Fruit fly (Drosophila melanogaster) whole organism, prepupa: Measurements from ENCODE around the gene CG13024.

Experiments used
- CG10631 ChIP-seq: fragments of 200-800 bp; sonication (Bioruptor generic); optimal IDR thresholded peaks from 2 replicates; lab custom pipeline; 2016; ENCODE audit warnings: missing biosample characterization, missing genetic modification characterization
- CG15336 ChIP-seq: fragments of 200-800 bp; sonication (Bioruptor generic); IDR thresholded peaks from 2 replicates; pipeline ENCODE4 v1.3.6; 2022; ENCODE audit warnings: missing biosample characterization, missing genetic modification characterization
- CG16779 ChIP-seq: fragments of 200-800 bp; sonication (Bioruptor generic); optimal IDR thresholded peaks from 3 replicates; lab custom pipeline; 2017; ENCODE audit warnings: missing biosample characterization, mild to moderate bottlenecking, missing genetic modification characterization
- CG34406 ChIP-seq: fragments of 200-800 bp; sonication (Bioruptor generic); optimal IDR thresholded peaks from 3 replicates; lab custom pipeline; 2016; ENCODE audit warnings: missing biosample characterization, missing genetic modification characterization
- CG6276 ChIP-seq: fragments of 200-800 bp; sonication (Bioruptor generic); optimal IDR thresholded peaks from 2 replicates; lab custom pipeline; 2017; ENCODE audit warnings: missing biosample characterization, mild to moderate bottlenecking, missing genetic modification characterization
- CG8319 ChIP-seq: fragments of 200-800 bp; sonication (Bioruptor generic); optimal IDR thresholded peaks from 3 replicates; lab custom pipeline; 2016; ENCODE audit warnings: missing biosample characterization, missing genetic modification characterization
- Eip78C ChIP-seq: fragments of 200-800 bp; sonication (Bioruptor generic); peaks from one replicate; lab custom pipeline; 2016; ENCODE audit warnings: missing biosample characterization, missing genetic modification characterization
- Lpt ChIP-seq: fragments of 200-800 bp; sonication (Bioruptor generic); optimal IDR thresholded peaks from 3 replicates; lab custom pipeline; 2016; ENCODE audit warnings: missing biosample characterization, missing genetic modification characterization
- cyc ChIP-seq: fragments of 200-800 bp; sonication (Bioruptor generic); optimal IDR thresholded peaks from 3 replicates; lab custom pipeline; 2016; ENCODE audit warnings: missing biosample characterization, missing genetic modification characterization
- fd59A ChIP-seq: fragments of 200-800 bp; sonication (Bioruptor generic); optimal IDR thresholded peaks from 2 replicates; lab custom pipeline; 2017; ENCODE audit warnings: missing biosample characterization, mild to moderate bottlenecking, missing genetic modification characterization, missing genetic modification reagents
- lz ChIP-seq: fragments of 200-800 bp; sonication (Bioruptor generic); optimal IDR thresholded peaks from 3 replicates; lab custom pipeline; 2016; ENCODE audit warnings: missing biosample characterization, missing genetic modification characterization
- salr ChIP-seq, 2 experiments: fragments of 200-800 bp; sonication (Bioruptor generic); optimal IDR thresholded peaks; 3 replicates each; lab custom pipeline; 2016 to 2018; ENCODE audit warnings: missing biosample characterization in 2 of 2, missing genetic modification characterization in 2 of 2, mild to moderate bottlenecking in 1 of 2
- spab ChIP-seq: fragments of 200-800 bp; sonication (Bioruptor generic); optimal IDR thresholded peaks from 2 replicates; lab custom pipeline; 2017; ENCODE audit warnings: missing biosample characterization, mild to moderate bottlenecking, missing genetic modification characterization, missing genetic modification reagents

DNA sequence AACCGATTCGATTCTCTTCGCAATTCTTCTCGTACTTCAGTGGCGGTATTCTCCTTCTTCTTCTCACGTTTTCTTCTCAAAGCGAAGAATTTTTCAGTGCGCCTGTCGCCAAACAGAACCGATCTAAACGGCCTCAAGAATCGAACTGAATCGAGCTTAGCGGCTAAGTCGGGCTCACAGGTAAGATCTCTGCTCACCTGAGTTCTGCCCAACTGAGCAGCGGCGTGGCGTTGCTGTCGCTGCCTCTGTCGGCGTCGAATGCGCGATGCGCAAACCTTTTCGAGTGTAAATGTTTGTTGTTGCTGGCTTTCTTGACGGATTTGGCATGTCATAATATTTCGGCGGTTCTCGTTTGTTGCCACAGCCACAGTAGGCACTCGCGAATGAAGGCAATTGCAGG lies 17.0 kb downstream of the CG13024 start:
- TF ChIP-seq Lpt (no peak), lz (GFP tag; lab: Kevin White, UChicago) (peak; percentile 11), CG8319 (GFP tag; lab: Kevin White, UChicago) (no peak), CG16779 (no peak), CG34406 (GFP tag; lab: Kevin White, UChicago) (no peak), CG15336 (no peak), Eip78C (GFP tag; lab: Kevin White, UChicago) (peak; percentile 25), CG10631 (no peak), salr (GFP tag; optimal IDR thresholded peaks at IDR 0.05; lab: Kevin White, UChicago) (no peak), fd59A (GFP tag; lab: Kevin White, UChicago) (no peak), spab (no peak), cyc (peak; percentile 19), CG6276 (GFP tag; lab: Kevin White, UChicago) (no peak)
